Worm (Caenorhabditis elegans) whole organism, early embryonic: ENCODE measurements around the gene sucl-2.

ENCODE experiments used
- B0310.2 ChIP-seq: sonication (generic microtip); optimal IDR thresholded peaks from 2 replicates; lab custom pipeline; 2016; ENCODE audit warnings: mild to moderate bottlenecking, missing genetic modification characterization, missing compliant biosample characterization
- ama-1 ChIP-seq: fragments of 150-350 bp; optimal IDR thresholded peaks from 2 replicates; lab custom pipeline; 2014
- ceh-36 ChIP-seq: sonication (generic microtip); optimal IDR thresholded peaks from 2 replicates; lab custom pipeline; 2016; ENCODE audit warnings: missing genetic modification characterization, inconsistent platforms, missing compliant biosample characterization
- flt-1 ChIP-seq: fragments of 200-800 bp; sonication (Bioruptor generic); IDR thresholded peaks from 2 replicates; pipeline ENCODE4 v1.3.6; 2022; ENCODE audit warnings: missing genetic modification characterization, missing compliant biosample characterization
- tbx-11 ChIP-seq: fragments of 200-800 bp; sonication (Bioruptor generic); IDR thresholded peaks from 2 replicates; pipeline ENCODE4 v1.3.6; 2022; ENCODE audit warnings: missing genetic modification characterization, missing compliant biosample characterization

ce11 chrIII:886726-887125 is 14.5 kb downstream of the sucl-2 start, which contains the start of gene zer-1:
- no peak for TF ChIP-seq tbx-11 (GFP tag; lab: Robert Waterston, UW)
- TF ChIP-seq ama-1 (lab: Kevin White, UChicago): no peak
- no peak for TF ChIP-seq ceh-36 (tag; lab: Kevin White, UChicago)
- TF ChIP-seq B0310.2 (tag; lab: Kevin White, UChicago): no peak
- no peak for TF ChIP-seq flt-1
